Fruit fly (Drosophila melanogaster) whole organism, prepupa: ENCODE results near the gene CtsB.

Experiments
- Blimp-1 ChIP-seq: fragments of 200-800 bp; sonication (Bioruptor generic); optimal IDR thresholded peaks from 3 replicates; lab custom pipeline; 2017; ENCODE audit warnings: missing biosample characterization, missing genetic modification characterization, mild to moderate bottlenecking, moderate library complexity, missing genetic modification reagents
- CG10631 ChIP-seq: fragments of 200-800 bp; sonication (Bioruptor generic); optimal IDR thresholded peaks from 2 replicates; lab custom pipeline; 2016; ENCODE audit warnings: missing biosample characterization, missing genetic modification characterization
- CG10669 ChIP-seq: fragments of 200-800 bp; sonication (Bioruptor generic); optimal IDR thresholded peaks from 3 replicates; lab custom pipeline; 2018; ENCODE audit warnings: missing biosample characterization, mild to moderate bottlenecking, missing genetic modification characterization, moderate library complexity
- CG11294 ChIP-seq: fragments of 200-800 bp; sonication (Bioruptor generic); IDR thresholded peaks from 2 replicates; pipeline ENCODE4 v1.3.6; 2022; ENCODE audit warnings: missing biosample characterization, missing genetic modification characterization
- CG11762 ChIP-seq: fragments of 200-800 bp; sonication (Bioruptor generic); optimal IDR thresholded peaks from 3 replicates; lab custom pipeline; 2016; ENCODE audit warnings: missing biosample characterization, missing genetic modification characterization; ENCODE audit not compliant: insufficient read depth
- CG11902 ChIP-seq: fragments of 200-800 bp; sonication (Bioruptor generic); optimal IDR thresholded peaks from 3 replicates; lab custom pipeline; 2016; ENCODE audit warnings: missing biosample characterization, missing genetic modification characterization
- CG15336 ChIP-seq: fragments of 200-800 bp; sonication (Bioruptor generic); IDR thresholded peaks from 2 replicates; pipeline ENCODE4 v1.3.6; 2022; ENCODE audit warnings: missing biosample characterization, missing genetic modification characterization
- CG1621 ChIP-seq: fragments of 200-800 bp; sonication (Bioruptor generic); optimal IDR thresholded peaks from 3 replicates; lab custom pipeline; 2018; ENCODE audit warnings: missing biosample characterization, mild to moderate bottlenecking, missing genetic modification characterization
- CG16779 ChIP-seq: fragments of 200-800 bp; sonication (Bioruptor generic); optimal IDR thresholded peaks from 3 replicates; lab custom pipeline; 2017; ENCODE audit warnings: missing biosample characterization, mild to moderate bottlenecking, missing genetic modification characterization
- CG31627 ChIP-seq: fragments of 200-800 bp; sonication (Bioruptor generic); optimal IDR thresholded peaks from 3 replicates; lab custom pipeline; 2016; ENCODE audit warnings: missing biosample characterization, missing genetic modification characterization
- CG32006 ChIP-seq: fragments of 200-800 bp; sonication (Bioruptor generic); optimal IDR thresholded peaks from 3 replicates; lab custom pipeline; 2017; ENCODE audit warnings: missing biosample characterization, mild to moderate bottlenecking, missing genetic modification characterization
- CG34406 ChIP-seq: fragments of 200-800 bp; sonication (Bioruptor generic); optimal IDR thresholded peaks from 3 replicates; lab custom pipeline; 2016; ENCODE audit warnings: missing biosample characterization, missing genetic modification characterization
- CG4318 ChIP-seq: fragments of 200-800 bp; sonication (Bioruptor generic); optimal IDR thresholded peaks from 3 replicates; lab custom pipeline; 2017; ENCODE audit warnings: missing biosample characterization, mild to moderate bottlenecking, missing genetic modification characterization
- CG6163 ChIP-seq: fragments of 200-800 bp; sonication (Bioruptor generic); IDR thresholded peaks from 3 replicates; pipeline ENCODE4 v1.3.6; 2022; ENCODE audit warnings: missing biosample characterization, missing genetic modification characterization
- CG6792 ChIP-seq: fragments of 200-800 bp; sonication (Bioruptor generic); optimal IDR thresholded peaks from 3 replicates; lab custom pipeline; 2016; ENCODE audit warnings: missing biosample characterization, missing genetic modification characterization
- CG6808 ChIP-seq: fragments of 200-800 bp; sonication (Bioruptor generic); optimal IDR thresholded peaks from 3 replicates; lab custom pipeline; 2017; ENCODE audit warnings: missing biosample characterization, missing genetic modification characterization, mild to moderate bottlenecking, moderate library complexity, missing genetic modification reagents
- CG8119 ChIP-seq: fragments of 200-800 bp; sonication (Bioruptor generic); IDR thresholded peaks from 3 replicates; pipeline ENCODE4 v1.3.6; 2022; ENCODE audit warnings: missing biosample characterization, missing genetic modification characterization
- CG8319 ChIP-seq: fragments of 200-800 bp; sonication (Bioruptor generic); optimal IDR thresholded peaks from 3 replicates; lab custom pipeline; 2016; ENCODE audit warnings: missing biosample characterization, missing genetic modification characterization
- CG8632 ChIP-seq: fragments of 200-800 bp; sonication (Bioruptor generic); optimal IDR thresholded peaks from 3 replicates; lab custom pipeline; 2016; ENCODE audit warnings: missing biosample characterization, missing genetic modification characterization
- CG9139 ChIP-seq: fragments of 200-800 bp; sonication (Bioruptor generic); optimal IDR thresholded peaks from 3 replicates; lab custom pipeline; 2017; ENCODE audit warnings: missing biosample characterization, mild to moderate bottlenecking, missing genetic modification characterization
- Eip75B ChIP-seq: fragments of 200-800 bp; sonication (Bioruptor generic); optimal IDR thresholded peaks from 3 replicates; lab custom pipeline; 2016; ENCODE audit warnings: missing biosample characterization, missing genetic modification characterization
- Eip78C ChIP-seq: fragments of 200-800 bp; sonication (Bioruptor generic); peaks from one replicate; lab custom pipeline; 2016; ENCODE audit warnings: missing biosample characterization, missing genetic modification characterization
- Eip93F ChIP-seq: fragments of 200-800 bp; sonication (Bioruptor generic); optimal IDR thresholded peaks from 2 replicates; lab custom pipeline; 2016; ENCODE audit warnings: missing biosample characterization, mild to moderate bottlenecking, missing genetic modification characterization
- Ets21C ChIP-seq: fragments of 200-800 bp; sonication (Bioruptor generic); optimal IDR thresholded peaks from 3 replicates; lab custom pipeline; 2016; ENCODE audit warnings: missing biosample characterization, missing genetic modification characterization
- Ets96B ChIP-seq: fragments of 200-800 bp; optimal IDR thresholded peaks from 2 replicates; lab custom pipeline; 2019; ENCODE audit warnings: missing biosample characterization, mild to moderate bottlenecking, missing genetic modification characterization, moderate library complexity
- Gug ChIP-seq: fragments of 200-800 bp; sonication (Bioruptor generic); IDR thresholded peaks from 2 replicates; pipeline ENCODE4 v1.3.6; 2022; ENCODE audit warnings: missing biosample characterization, missing genetic modification characterization
- Hr38 ChIP-seq: sonication (Bioruptor generic); optimal IDR thresholded peaks from 2 replicates; lab custom pipeline; 2016; ENCODE audit warnings: missing biosample characterization, missing genetic modification characterization
- Hr39 ChIP-seq: fragments of 200-800 bp; sonication (Bioruptor generic); optimal IDR thresholded peaks from 2 replicates; lab custom pipeline; 2016; ENCODE audit warnings: missing biosample characterization, missing genetic modification characterization
- Hr4 ChIP-seq: fragments of 200-800 bp; sonication (Bioruptor generic); optimal IDR thresholded peaks from 3 replicates; lab custom pipeline; 2016; ENCODE audit warnings: missing biosample characterization, missing genetic modification characterization
- Lpt ChIP-seq: fragments of 200-800 bp; sonication (Bioruptor generic); optimal IDR thresholded peaks from 3 replicates; lab custom pipeline; 2016; ENCODE audit warnings: missing biosample characterization, missing genetic modification characterization
- Met ChIP-seq: fragments of 200-800 bp; sonication (Bioruptor generic); optimal IDR thresholded peaks from 3 replicates; lab custom pipeline; 2016; ENCODE audit warnings: missing biosample characterization, missing genetic modification characterization
- OdsH ChIP-seq: fragments of 200-800 bp; sonication (Bioruptor generic); optimal IDR thresholded peaks from 3 replicates; lab custom pipeline; 2016; ENCODE audit warnings: missing biosample characterization, missing genetic modification characterization
- Smox ChIP-seq: fragments of 200-800 bp; sonication (Bioruptor generic); optimal IDR thresholded peaks from 3 replicates; lab custom pipeline; 2016; ENCODE audit warnings: missing biosample characterization, missing genetic modification characterization
- Sox102F ChIP-seq: fragments of 200-800 bp; sonication (Bioruptor generic); optimal IDR thresholded peaks from 2 replicates; lab custom pipeline; 2016; ENCODE audit warnings: missing biosample characterization, mild to moderate bottlenecking, missing genetic modification characterization
- achi ChIP-seq: fragments of 200-800 bp; sonication (Bioruptor generic); optimal IDR thresholded peaks from 3 replicates; lab custom pipeline; 2016; ENCODE audit warnings: missing biosample characterization, missing genetic modification characterization
- acj6 ChIP-seq: fragments of 200-800 bp; sonication (Bioruptor generic); optimal IDR thresholded peaks from 3 replicates; lab custom pipeline; 2016; ENCODE audit warnings: missing biosample characterization, missing genetic modification characterization
- cyc ChIP-seq: fragments of 200-800 bp; sonication (Bioruptor generic); optimal IDR thresholded peaks from 3 replicates; lab custom pipeline; 2016; ENCODE audit warnings: missing biosample characterization, missing genetic modification characterization
- dac ChIP-seq: fragments of 200-800 bp; sonication (Bioruptor generic); optimal IDR thresholded peaks from 2 replicates; lab custom pipeline; 2017; ENCODE audit warnings: missing biosample characterization, mild to moderate bottlenecking, missing genetic modification characterization
- dsx ChIP-seq: fragments of 200-800 bp; optimal IDR thresholded peaks from 3 replicates; lab custom pipeline; 2019; ENCODE audit warnings: missing biosample characterization, mild to moderate bottlenecking, missing genetic modification characterization, moderate library complexity; ENCODE audit not compliant: poor library complexity, severe bottlenecking
- eg ChIP-seq: fragments of 200-800 bp; sonication (Bioruptor generic); IDR thresholded peaks from 3 replicates; pipeline ENCODE4 v1.3.6; 2022; ENCODE audit warnings: missing biosample characterization, missing genetic modification characterization
- esn ChIP-seq: fragments of 200-800 bp; sonication (Bioruptor generic); optimal IDR thresholded peaks from 2 replicates; lab custom pipeline; 2016; ENCODE audit warnings: missing biosample characterization, mild to moderate bottlenecking, missing genetic modification characterization, moderate library complexity
- fd59A ChIP-seq: fragments of 200-800 bp; sonication (Bioruptor generic); optimal IDR thresholded peaks from 2 replicates; lab custom pipeline; 2017; ENCODE audit warnings: missing biosample characterization, mild to moderate bottlenecking, missing genetic modification characterization, missing genetic modification reagents
- fd85E ChIP-seq: fragments of 200-800 bp; sonication (Bioruptor generic); optimal IDR thresholded peaks from 3 replicates; lab custom pipeline; 2016; ENCODE audit warnings: missing biosample characterization, missing genetic modification characterization
- fkh ChIP-seq: fragments of 200-800 bp; sonication (Bioruptor generic); optimal IDR thresholded peaks from 3 replicates; lab custom pipeline; 2017; ENCODE audit warnings: missing biosample characterization, mild to moderate bottlenecking, missing genetic modification characterization, moderate library complexity
- lz ChIP-seq: fragments of 200-800 bp; sonication (Bioruptor generic); optimal IDR thresholded peaks from 3 replicates; lab custom pipeline; 2016; ENCODE audit warnings: missing biosample characterization, missing genetic modification characterization
- salr ChIP-seq, 2 experiments: fragments of 200-800 bp; sonication (Bioruptor generic); optimal IDR thresholded peaks; 3 replicates each; lab custom pipeline; 2016 to 2018; ENCODE audit warnings: missing biosample characterization in 2 of 2, missing genetic modification characterization in 2 of 2, mild to moderate bottlenecking in 1 of 2
- ss ChIP-seq, 2 experiments: fragments of 200-800 bp; sonication (Bioruptor generic); optimal IDR thresholded peaks; 2 replicates in 1 of 2; 3 replicates in 1 of 2; lab custom pipeline; 2017 to 2018; ENCODE audit warnings: mild to moderate bottlenecking in 2 of 2, missing biosample characterization in 2 of 2, missing genetic modification characterization in 2 of 2, moderate library complexity in 1 of 2
- svp ChIP-seq: fragments of 200-800 bp; sonication (Bioruptor generic); peaks from one replicate; lab custom pipeline; 2016; ENCODE audit warnings: missing biosample characterization, missing genetic modification characterization
- topi ChIP-seq: fragments of 200-800 bp; sonication (Bioruptor generic); optimal IDR thresholded peaks from 3 replicates; lab custom pipeline; 2016; ENCODE audit warnings: missing biosample characterization, missing genetic modification characterization
- vri ChIP-seq: fragments of 200-800 bp; sonication (Bioruptor generic); optimal IDR thresholded peaks from 3 replicates; lab custom pipeline; 2016; ENCODE audit warnings: missing biosample characterization, mild to moderate bottlenecking, missing genetic modification characterization

The CtsB gene

DNA sequence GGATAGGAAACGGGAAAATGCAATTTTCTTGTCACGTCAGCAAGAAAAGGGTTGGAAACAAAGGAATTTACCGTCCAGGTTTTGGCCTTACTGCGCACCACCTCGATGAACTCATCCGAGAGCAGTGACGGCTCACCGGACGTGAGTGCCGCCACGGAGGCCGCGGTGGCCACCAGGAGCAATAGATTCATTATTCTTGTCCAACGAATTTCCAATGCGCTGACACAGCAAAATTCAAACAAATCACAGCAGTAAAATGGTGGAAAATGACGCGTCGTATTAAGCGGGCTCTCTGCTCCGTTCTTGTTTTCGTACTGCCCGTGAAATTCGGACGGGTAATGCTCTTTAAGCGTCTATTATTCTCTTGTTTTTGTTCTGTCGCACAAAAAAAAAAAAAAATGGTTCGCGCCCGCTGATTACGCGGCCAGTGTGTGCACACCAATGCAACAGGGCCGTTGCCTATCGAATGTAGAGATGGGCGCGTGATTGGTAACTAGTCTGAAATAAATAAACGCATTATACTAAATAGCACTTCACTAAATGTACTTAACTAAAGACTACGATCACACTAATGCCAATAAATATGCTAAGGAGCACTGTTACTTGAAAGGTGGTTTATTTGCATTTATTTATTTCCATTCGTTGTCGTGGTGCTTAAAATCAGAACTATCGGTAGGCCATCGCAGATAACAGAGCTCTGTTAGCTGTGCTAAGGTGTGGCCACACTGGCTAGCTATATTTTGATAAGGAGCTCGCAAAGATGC is at the start of gene CtsB, which contains the start of gene amrt:
TSS of gene CtsB (minus strand) at position 432 of the 764 bp plus-strand sequence.
TSS of gene amrt (plus strand) at position 721 of the 764 bp plus-strand sequence.
- no peak for TF ChIP-seq CG11902 (GFP tag; lab: Kevin White, UChicago)
- TF ChIP-seq Hr39 (GFP tag; lab: Kevin White, UChicago) = peak; percentile 64
- peak; percentile 31 for TF ChIP-seq fkh (GFP tag; lab: Kevin White, UChicago)
- peak in 1 of 2 experiments; percentile 66 for TF ChIP-seq salr (GFP tag; optimal IDR thresholded peaks at IDR 0.05; lab: Kevin White, UChicago)
- peak; percentile 26 for TF ChIP-seq CG1621 (tag; lab: Kevin White, UChicago)
- TF ChIP-seq acj6 (GFP tag; lab: Kevin White, UChicago) = peak; percentile 57
- TF ChIP-seq CG10669 = peak; percentile 50
- TF ChIP-seq CG6792 (GFP tag; lab: Kevin White, UChicago) = peak; percentile 43
- peak; percentile 86 for TF ChIP-seq eg (GFP tag; lab: Robert Waterston, UW)
- peak; percentile 28 for TF ChIP-seq dac
- TF ChIP-seq fd59A (GFP tag; lab: Kevin White, UChicago) = peak; percentile 3
- peak; percentile 52 for TF ChIP-seq CG16779
- peak; percentile 63 for TF ChIP-seq topi (GFP tag; lab: Kevin White, UChicago)
- TF ChIP-seq Hr4 (GFP tag; lab: Kevin White, UChicago) = peak; percentile 58
- peak; percentile 63 for TF ChIP-seq CG31627 (GFP tag; lab: Kevin White, UChicago)
- TF ChIP-seq Met (GFP tag; lab: Kevin White, UChicago) = peak; percentile 62
- TF ChIP-seq CG34406 = peak; percentile 58
- peak; percentile 51 for TF ChIP-seq Ets21C (GFP tag; lab: Kevin White, UChicago)
- peak; percentile 66 for TF ChIP-seq OdsH (GFP tag; lab: Kevin White, UChicago)
- TF ChIP-seq CG10631 (GFP tag; lab: Kevin White, UChicago) = peak; percentile 63
- peak; percentile 32 for TF ChIP-seq Lpt (GFP tag; lab: Kevin White, UChicago)
- no peak for TF ChIP-seq Hr38 (GFP tag; lab: Kevin White, UChicago)
- TF ChIP-seq CG9139 = peak; percentile 62
- no peak; the same call in 2 of the 3 replicates for TF ChIP-seq CG8119 (GFP tag; lab: Robert Waterston, UW)
- peak; percentile 53 for TF ChIP-seq cyc (GFP tag; lab: Kevin White, UChicago)
- TF ChIP-seq CG8632 (GFP tag; lab: Kevin White, UChicago) = peak; percentile 12
- TF ChIP-seq CG4318 (GFP tag; lab: Kevin White, UChicago) = no peak
- peak; percentile 38 for TF ChIP-seq achi (GFP tag; lab: Kevin White, UChicago)
- peak; percentile 43 for TF ChIP-seq vri (GFP tag; lab: Kevin White, UChicago)
- TF ChIP-seq CG6808 (GFP tag; lab: Kevin White, UChicago) = peak; percentile 70
- peak; percentile 81; the same call in 2 of the 3 replicates for TF ChIP-seq CG6163 (GFP tag; lab: Robert Waterston, UW)
- TF ChIP-seq dsx (GFP tag; lab: Kevin White, UChicago) = peak; percentile 17
- peak; percentile 67 for TF ChIP-seq Eip75B (GFP tag; lab: Kevin White, UChicago)
- TF ChIP-seq Eip78C (GFP tag; lab: Kevin White, UChicago) = peak; percentile 76
- TF ChIP-seq esn = peak; percentile 59
- no peak; the same call in 1 of the 2 replicates for TF ChIP-seq CG11294
- TF ChIP-seq Gug (GFP tag; lab: Robert Waterston, UW) = peak; percentile 58
- peak; percentile 60 to 78 for TF ChIP-seq ss (GFP tag; optimal IDR thresholded peaks at IDR 0.05; lab: Kevin White, UChicago)
- peak; percentile 64 for TF ChIP-seq Smox (GFP tag; lab: Kevin White, UChicago)
- peak; percentile 64 for TF ChIP-seq CG32006 (GFP tag; lab: Kevin White, UChicago)
- peak; percentile 37 for TF ChIP-seq Ets96B (tag; lab: Kevin White, UChicago)
- TF ChIP-seq Blimp-1 (GFP tag; lab: Kevin White, UChicago) = peak; percentile 36
- TF ChIP-seq fd85E (GFP tag; lab: Kevin White, UChicago) = no peak
- TF ChIP-seq Sox102F (GFP tag; lab: Kevin White, UChicago) = peak; percentile 46
- peak; percentile 72 for TF ChIP-seq lz (GFP tag; lab: Kevin White, UChicago)
- TF ChIP-seq CG15336 (GFP tag; lab: Robert Waterston, UW) = peak; percentile 60; the same call in 1 of the 2 replicates
- TF ChIP-seq svp (GFP tag; lab: Kevin White, UChicago) = no peak
- TF ChIP-seq Eip93F (GFP tag; lab: Kevin White, UChicago) = no peak
- TF ChIP-seq CG11762 (GFP tag; lab: Kevin White, UChicago) = peak; percentile 53
- peak; percentile 7 for TF ChIP-seq CG8319 (GFP tag; lab: Kevin White, UChicago)
